Fruit fly (Drosophila melanogaster) whole organism, embryonic: ENCODE measurements around the gene Pmm2.
A peak's percentile ranks its signal among the peaks of the same experiment; 100 is the strongest.

Experiments
- CG10267 ChIP-seq: fragments of 200-800 bp; sonication (Bioruptor generic); optimal IDR thresholded peaks from 2 replicates; lab custom pipeline; 2018; ENCODE audit warnings: missing biosample characterization, mild to moderate bottlenecking, missing genetic modification characterization, moderate library complexity
- CG10366 ChIP-seq: fragments of 200-800 bp; sonication (Bioruptor generic); IDR thresholded peaks from 2 replicates; pipeline ENCODE4 v1.3.6; 2022; ENCODE audit warnings: missing biosample characterization, missing genetic modification characterization
- CG10959 ChIP-seq: fragments of 200-800 bp; sonication (Bioruptor generic); IDR thresholded peaks from 2 replicates; pipeline ENCODE4 v1.3.6; 2022; ENCODE audit warnings: missing biosample characterization, missing genetic modification characterization
- CG11560 ChIP-seq: fragments of 200-800 bp; sonication (Bioruptor generic); IDR thresholded peaks from 3 replicates; pipeline ENCODE4 v1.3.6; 2022; ENCODE audit warnings: missing biosample characterization, missing genetic modification characterization
- CG12391 ChIP-seq: fragments of 200-800 bp; sonication (Bioruptor generic); optimal IDR thresholded peaks from 3 replicates; lab custom pipeline; 2018; ENCODE audit warnings: missing biosample characterization, mild to moderate bottlenecking, missing genetic modification characterization, moderate library complexity
- CG13296 ChIP-seq: fragments of 200-800 bp; sonication (Bioruptor generic); optimal IDR thresholded peaks from 3 replicates; lab custom pipeline; 2018; ENCODE audit warnings: missing biosample characterization, mild to moderate bottlenecking, missing genetic modification characterization
- CG14014 ChIP-seq: fragments of 200-800 bp; sonication (Bioruptor generic); IDR thresholded peaks from 2 replicates; pipeline ENCODE4 v1.3.6; 2022; ENCODE audit warnings: missing biosample characterization, missing genetic modification characterization
- CG14860 ChIP-seq: fragments of 200-800 bp; sonication (Bioruptor generic); IDR thresholded peaks from 3 replicates; pipeline ENCODE4 v1.3.6; 2022; ENCODE audit warnings: missing biosample characterization, missing genetic modification characterization; ENCODE audit not compliant: partially characterized antibody
- CG16815 ChIP-seq: fragments of 200-800 bp; sonication (Bioruptor generic); optimal IDR thresholded peaks from 3 replicates; lab custom pipeline; 2017; ENCODE audit warnings: missing biosample characterization, mild to moderate bottlenecking, missing genetic modification characterization
- CG17361 ChIP-seq: fragments of 200-800 bp; sonication (Bioruptor generic); IDR thresholded peaks from 3 replicates; pipeline ENCODE4 v1.3.6; 2022; ENCODE audit warnings: missing biosample characterization, missing genetic modification characterization
- CG17612 ChIP-seq: fragments of 200-800 bp; sonication (Bioruptor generic); IDR thresholded peaks from 2 replicates; pipeline ENCODE4 v1.3.6; 2022; ENCODE audit warnings: missing biosample characterization, missing genetic modification characterization
- CG18764 ChIP-seq: fragments of 200-800 bp; sonication (Bioruptor generic); optimal IDR thresholded peaks from 3 replicates; lab custom pipeline; 2016; ENCODE audit warnings: missing biosample characterization, missing genetic modification characterization
- CG30431 ChIP-seq: fragments of 200-800 bp; sonication (Bioruptor generic); optimal IDR thresholded peaks from 2 replicates; lab custom pipeline; 2017; ENCODE audit warnings: missing biosample characterization, missing genetic modification characterization
- CG31365 ChIP-seq: fragments of 200-800 bp; sonication (Bioruptor generic); optimal IDR thresholded peaks from 2 replicates; lab custom pipeline; 2018; ENCODE audit warnings: missing biosample characterization, mild to moderate bottlenecking, missing genetic modification characterization
- CG34422 ChIP-seq: fragments of 200-800 bp; sonication (Bioruptor generic); IDR thresholded peaks from 3 replicates; pipeline ENCODE4 v1.3.6; 2022; ENCODE audit warnings: missing biosample characterization, missing genetic modification characterization
- CG3847 ChIP-seq: fragments of 200-800 bp; sonication (Bioruptor generic); IDR thresholded peaks from 2 replicates; pipeline ENCODE4 v1.3.6; 2022; ENCODE audit warnings: missing biosample characterization, missing genetic modification characterization
- CG4820 ChIP-seq: fragments of 200-800 bp; sonication (Bioruptor generic); optimal IDR thresholded peaks from 3 replicates; lab custom pipeline; 2016; ENCODE audit warnings: missing biosample characterization, missing genetic modification characterization
- CG5245 ChIP-seq: fragments of 200-800 bp; sonication (Bioruptor generic); optimal IDR thresholded peaks from 3 replicates; lab custom pipeline; 2016; ENCODE audit warnings: missing biosample characterization, missing genetic modification characterization
- CG6175 ChIP-seq: fragments of 200-800 bp; sonication (Bioruptor generic); IDR thresholded peaks from 3 replicates; pipeline ENCODE4 v1.3.6; 2022; ENCODE audit warnings: missing biosample characterization, missing genetic modification characterization
- CG6272 ChIP-seq: fragments of 200-800 bp; sonication (Bioruptor generic); IDR thresholded peaks from 2 replicates; pipeline ENCODE4 v1.3.6; 2022; ENCODE audit warnings: missing biosample characterization, missing genetic modification characterization
- CG7745 ChIP-seq: fragments of 200-800 bp; sonication (Bioruptor generic); optimal IDR thresholded peaks from 2 replicates; lab custom pipeline; 2018; ENCODE audit warnings: missing biosample characterization, mild to moderate bottlenecking, missing genetic modification characterization, moderate library complexity
- CG8388 ChIP-seq: fragments of 200-800 bp; sonication (Bioruptor generic); optimal IDR thresholded peaks from 2 replicates; lab custom pipeline; 2019; ENCODE audit warnings: missing biosample characterization, mild to moderate bottlenecking, missing genetic modification characterization, moderate library complexity
- CG9437 ChIP-seq: fragments of 200-800 bp; sonication (Bioruptor generic); optimal IDR thresholded peaks from 2 replicates; lab custom pipeline; 2018; ENCODE audit warnings: missing biosample characterization, mild to moderate bottlenecking, missing genetic modification characterization
- Camta ChIP-seq: fragments of 200-800 bp; sonication (Bioruptor generic); optimal IDR thresholded peaks from 2 replicates; lab custom pipeline; 2016; ENCODE audit warnings: missing biosample characterization, missing genetic modification characterization
- Dek ChIP-seq: fragments of 200-800 bp; sonication (Bioruptor generic); optimal IDR thresholded peaks from 3 replicates; lab custom pipeline; 2019; ENCODE audit warnings: missing biosample characterization, mild to moderate bottlenecking, missing genetic modification characterization, moderate library complexity
- Dfd ChIP-seq, 2 experiments: fragments of >200 bp; optimal IDR thresholded peaks; 2 replicates each; lab custom pipeline; 2017; ENCODE audit warnings: missing biosample characterization in 2 of 2, missing genetic modification characterization in 2 of 2
- Hsf ChIP-seq: fragments of 200-800 bp; sonication (Bioruptor generic); optimal IDR thresholded peaks from 3 replicates; lab custom pipeline; 2016; ENCODE audit warnings: missing biosample characterization, missing genetic modification characterization
- Kr ChIP-seq: fragments of 200-800 bp; sonication (Bioruptor generic); optimal IDR thresholded peaks from 2 replicates; lab custom pipeline; 2017; ENCODE audit warnings: missing biosample characterization, mild to moderate bottlenecking, missing genetic modification characterization
- MESR4 ChIP-seq: fragments of 200-800 bp; sonication (Bioruptor generic); optimal IDR thresholded peaks from 2 replicates; lab custom pipeline; 2018; ENCODE audit warnings: missing biosample characterization, mild to moderate bottlenecking, missing genetic modification characterization, moderate library complexity
- MTF-1 ChIP-seq: fragments of 200-800 bp; sonication (Bioruptor generic); optimal IDR thresholded peaks from 2 replicates; lab custom pipeline; 2018; ENCODE audit warnings: missing biosample characterization, mild to moderate bottlenecking, missing genetic modification characterization, borderline replicate concordance
- Neu2 ChIP-seq: fragments of 200-800 bp; sonication (Bioruptor generic); optimal IDR thresholded peaks from 3 replicates; lab custom pipeline; 2016; ENCODE audit warnings: missing biosample characterization, missing genetic modification characterization, borderline replicate concordance
- aop ChIP-seq: fragments of 200-800 bp; sonication (Bioruptor generic); IDR thresholded peaks from 2 replicates; pipeline ENCODE4 v1.3.6; 2022; ENCODE audit warnings: missing biosample characterization, missing genetic modification characterization
- dimm ChIP-seq: fragments of 200-800 bp; sonication (Bioruptor generic); IDR thresholded peaks from 2 replicates; pipeline ENCODE4 v1.3.6; 2022; ENCODE audit warnings: missing biosample characterization, missing genetic modification characterization
- dmrt11E ChIP-seq: fragments of 200-800 bp; sonication (Bioruptor generic); optimal IDR thresholded peaks from 3 replicates; lab custom pipeline; 2018; ENCODE audit warnings: missing biosample characterization, mild to moderate bottlenecking, missing genetic modification characterization, moderate library complexity
- jumu ChIP-seq: fragments of 200-800 bp; sonication (Bioruptor generic); optimal IDR thresholded peaks from 3 replicates; lab custom pipeline; 2016; ENCODE audit warnings: missing biosample characterization, missing genetic modification characterization
- lbe ChIP-seq: fragments of 200-800 bp; sonication (Bioruptor generic); optimal IDR thresholded peaks from 2 replicates; lab custom pipeline; 2016; ENCODE audit warnings: missing biosample characterization, mild to moderate bottlenecking, missing genetic modification characterization
- lola ChIP-seq, 3 experiments: fragments of >200 bp in 2 of 3; fragments of 200-800 bp in 1 of 3; sonication (Bioruptor generic) in 1 of 3; optimal IDR thresholded peaks; 2 replicates each; lab custom pipeline; 2017 to 2019; ENCODE audit warnings: missing biosample characterization in 3 of 3, missing genetic modification characterization in 3 of 3, mild to moderate bottlenecking in 1 of 3, moderate library complexity in 1 of 3
- nerfin-2 ChIP-seq: fragments of 200-800 bp; sonication (Bioruptor generic); IDR thresholded peaks from 2 replicates; pipeline ENCODE4 v1.3.6; 2022; ENCODE audit warnings: missing biosample characterization, missing genetic modification characterization; ENCODE audit not compliant: partially characterized antibody
- otp ChIP-seq: fragments of 200-800 bp; sonication (Bioruptor generic); IDR thresholded peaks from 3 replicates; pipeline ENCODE4, ENCODE4 v1.3.6; 2022; ENCODE audit warnings: missing biosample characterization, missing genetic modification characterization
- pb ChIP-seq: fragments of 200-800 bp; sonication (Bioruptor generic); optimal IDR thresholded peaks from 3 replicates; lab custom pipeline; 2016; ENCODE audit warnings: missing biosample characterization, missing genetic modification characterization
- pros ChIP-seq: fragments of 200-800 bp; sonication (Bioruptor generic); optimal IDR thresholded peaks from 3 replicates; lab custom pipeline; 2019; ENCODE audit warnings: missing biosample characterization, mild to moderate bottlenecking, missing genetic modification characterization, moderate library complexity
- pzg ChIP-seq: fragments of 200-800 bp; sonication (Bioruptor generic); optimal IDR thresholded peaks from 3 replicates; lab custom pipeline; 2018; ENCODE audit warnings: missing biosample characterization, mild to moderate bottlenecking, missing genetic modification characterization, moderate library complexity
- schlank ChIP-seq: fragments of 200-800 bp; sonication (Bioruptor generic); optimal IDR thresholded peaks from 2 replicates; lab custom pipeline; 2018; ENCODE audit warnings: missing biosample characterization, mild to moderate bottlenecking, missing genetic modification characterization
- sens-2 ChIP-seq: fragments of 200-800 bp; sonication (Bioruptor generic); IDR thresholded peaks from 2 replicates; pipeline ENCODE4 v1.3.6; 2022; ENCODE audit warnings: missing biosample characterization, missing genetic modification characterization
- sisA ChIP-seq: fragments of 200-800 bp; sonication (Bioruptor generic); IDR thresholded peaks from 2 replicates; pipeline ENCODE4 v1.3.6; 2022; ENCODE audit warnings: missing biosample characterization, missing genetic modification characterization
- slou ChIP-seq: fragments of 200-800 bp; sonication (Bioruptor generic); optimal IDR thresholded peaks from 3 replicates; lab custom pipeline; 2016; ENCODE audit warnings: missing biosample characterization, missing genetic modification characterization
- stwl ChIP-seq: fragments of 200-800 bp; sonication (Bioruptor generic); optimal IDR thresholded peaks from 3 replicates; lab custom pipeline; 2018; ENCODE audit warnings: missing biosample characterization, mild to moderate bottlenecking, missing genetic modification characterization, moderate library complexity
- sug ChIP-seq: fragments of 200-800 bp; optimal IDR thresholded peaks from 2 replicates; lab custom pipeline; 2019; ENCODE audit warnings: missing biosample characterization, mild to moderate bottlenecking, missing genetic modification characterization, moderate library complexity
- trh ChIP-seq: fragments of 200-800 bp; sonication (Bioruptor generic); optimal IDR thresholded peaks from 2 replicates; lab custom pipeline; 2016; ENCODE audit warnings: missing biosample characterization, missing genetic modification characterization
- tup ChIP-seq: fragments of 200-800 bp; sonication (Bioruptor generic); optimal IDR thresholded peaks from 2 replicates; lab custom pipeline; 2016; ENCODE audit warnings: missing biosample characterization, mild to moderate bottlenecking, missing genetic modification characterization, moderate library complexity

Pmm2 gene

dm6 chr3L:12529431-12530007, 4.9 kb upstream of the Pmm2 start (continued):
- TF ChIP-seq CG10267 (tag; lab: Kevin White, UChicago) (peak; percentile 38), CG16815 (GFP tag; lab: Kevin White, UChicago) (no peak), CG4820 (GFP tag; lab: Kevin White, UChicago) (peak; percentile 18), Neu2 (GFP tag; lab: Kevin White, UChicago) (no peak), CG7745 (tag; lab: Kevin White, UChicago) (no peak), dmrt11E (peak; percentile 42), CG17612 (no peak), CG6272 (GFP tag; lab: Robert Waterston, UW) (no peak), MTF-1 (GFP tag; lab: Kevin White, UChicago) (no peak), CG3847 (GFP tag; lab: Robert Waterston, UW) (no peak), trh (GFP tag; lab: Kevin White, UChicago) (no peak), stwl (no peak), dimm (GFP tag; lab: Robert Waterston, UW) (no peak), CG5245 (GFP tag; lab: Kevin White, UChicago) (peak; percentile 27), CG8388 (GFP tag; lab: Kevin White, UChicago) (peak; percentile 37), aop (GFP tag; lab: Robert Waterston, UW) (no peak), Hsf (GFP tag; lab: Kevin White, UChicago) (peak; percentile 43), CG11560 (no peak), Kr (GFP tag; lab: Kevin White, UChicago) (no peak), tup (GFP tag; lab: Kevin White, UChicago) (no peak), MESR4 (GFP tag; lab: Kevin White, UChicago) (peak; percentile 31), jumu (GFP tag; lab: Kevin White, UChicago) (no peak), nerfin-2 (no peak), lola (GFP tag; optimal IDR thresholded peaks at IDR 0.05; lab: Kevin White, UChicago) (peak in 1 of 3 experiments; percentile 38), CG34422 (GFP tag; lab: Robert Waterston, UW) (peak; percentile 44; the same call in 2 of the 3 replicates), schlank (tag; lab: Kevin White, UChicago) (no peak), Dek (no peak), Camta (GFP tag; lab: Kevin White, UChicago) (peak; percentile 14), CG10366 (GFP tag; lab: Robert Waterston, UW) (peak; percentile 54), CG6175 (GFP tag; lab: Robert Waterston, UW) (peak; percentile 14; the same call in 1 of the 3 replicates), sug (tag; lab: Kevin White, UChicago) (no peak), CG14860 (no peak), otp (0 out of 3 replicates have a peak, but pooled peaks have one; percentile 43), CG31365 (peak; percentile 23), sens-2 (GFP tag; lab: Robert Waterston, UW) (0 out of 2 replicates have a peak, but pooled peaks have one; percentile 19), sisA (GFP tag; lab: Robert Waterston, UW) (peak; percentile 61), CG12391 (peak; percentile 21), CG9437 (GFP tag; lab: Kevin White, UChicago) (peak; percentile 18), pb (no peak), CG17361 (peak; percentile 10; the same call in 2 of the 3 replicates), slou (no peak), CG30431 (GFP tag; lab: Kevin White, UChicago) (no peak), lbe (GFP tag; lab: Kevin White, UChicago) (peak; percentile 70), Dfd (GFP tag; optimal IDR thresholded peaks at IDR 0.05; lab: Kevin White, UChicago) (no peak), pros (no peak), pzg (no peak), CG18764 (GFP tag; lab: Kevin White, UChicago) (no peak), CG13296 (GFP tag; lab: Kevin White, UChicago) (peak; percentile 1), CG10959 (GFP tag; lab: Robert Waterston, UW) (no peak), CG14014 (GFP tag; lab: Robert Waterston, UW) (0 out of 2 replicates have a peak, but pooled peaks have one; percentile 35)
